Fruit fly (Drosophila melanogaster): ENCODE results near the gene hng3.

DNA sequence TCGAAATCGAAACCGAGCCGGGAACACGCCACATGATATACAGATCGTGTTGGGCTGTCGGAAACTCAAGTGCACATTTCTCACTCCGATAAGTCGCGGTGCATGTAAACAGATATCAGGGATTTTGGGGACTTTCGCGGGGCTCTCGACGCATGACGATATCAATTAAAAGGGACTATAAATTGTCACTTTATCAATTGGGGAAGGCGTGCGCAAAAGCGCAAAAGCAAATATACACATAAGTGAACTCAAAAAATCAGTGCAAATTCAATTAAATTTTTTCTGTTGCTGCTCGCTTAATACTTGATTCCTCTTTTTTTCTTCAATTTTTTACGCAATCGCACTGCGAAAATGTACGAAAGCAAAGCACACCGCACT lies 25.2 kb upstream of the hng3 start:
- TF ChIP-seq psq (optimal IDR thresholded peaks at IDR 0.05) (no peak), h (optimal IDR thresholded peaks at IDR 0.05) (no peak)

Data from Kc167 (cell line).